Fruit fly (Drosophila melanogaster): ENCODE measurements around the gene CG8117.

The CG8117 gene

dm6 chrX:15688757-15689156 is 44.7 kb downstream of the CG8117 start, which contains the start of gene CG15599:
Gene CG15599 (minus strand): TSS chrX:15688857.
- no peak for TF ChIP-seq CrebA (GFP tag; optimal IDR thresholded peaks at IDR 0.05; ENCODE audit: borderline replicate concordance)
- no peak for TF ChIP-seq rgr (GFP tag; optimal IDR thresholded peaks at IDR 0.05)
- no peak for TF ChIP-seq Jra (GFP tag; optimal IDR thresholded peaks at IDR 0.05)
